Fruit fly (Drosophila melanogaster): ENCODE measurements around the gene CG42717.
A peak's percentile ranks its signal among the peaks of the same experiment; 100 is the strongest.

The CG42717 gene

dm6 chr3L:16027163-16027633 is 5.8 kb downstream of the CG42717 start (continued):
- TF ChIP-seq Atf6 (GFP tag; IDR thresholded peaks at IDR 0.05) (no peak; the same call in 1 of the 2 replicates), slp2 (GFP tag; optimal IDR thresholded peaks at IDR 0.05) (no peak), D (optimal IDR thresholded peaks at IDR 0.05) (no peak), D (GFP tag; optimal IDR thresholded peaks at IDR 0.05) (peak; percentile 25), gfzf (GFP tag; optimal IDR thresholded peaks at IDR 0.05) (no peak), CG31224 (GFP tag; IDR thresholded peaks at IDR 0.05) (no peak; the same call in 1 of the 2 replicates), CG12219 (GFP tag; optimal IDR thresholded peaks at IDR 0.05) (no peak), CG9609 (GFP tag; optimal IDR thresholded peaks at IDR 0.05) (no peak), Kr (GFP tag; optimal IDR thresholded peaks at IDR 0.05) (peak; percentile 70), Neu2 (GFP tag; optimal IDR thresholded peaks at IDR 0.05; ENCODE audit: borderline replicate concordance) (no peak), croc (GFP tag; conservative IDR thresholded peaks at IDR 0.05) (no peak), tup (GFP tag; optimal IDR thresholded peaks at IDR 0.05) (no peak), CG31388 (GFP tag; optimal IDR thresholded peaks at IDR 0.05) (no peak), NK7.1 (GFP tag; optimal IDR thresholded peaks at IDR 0.05) (no peak), CG17359 (tag; optimal IDR thresholded peaks at IDR 0.05) (peak; percentile 48), en (GFP tag; optimal IDR thresholded peaks at IDR 0.05) (no peak), jumu (GFP tag; optimal IDR thresholded peaks at IDR 0.05) (no peak), oc (tag; optimal IDR thresholded peaks at IDR 0.05) (peak; percentile 38), emc (GFP tag; optimal IDR thresholded peaks at IDR 0.05) (no peak), CG32767 (GFP tag; IDR thresholded peaks at IDR 0.05) (0 out of 2 replicates have a peak, but pooled peaks have one; percentile 18), dmrt99B (tag; optimal IDR thresholded peaks at IDR 0.05) (peak; percentile 55), CG13894 (tag; optimal IDR thresholded peaks at IDR 0.05) (no peak), Lpt (GFP tag; optimal IDR thresholded peaks at IDR 0.05) (no peak), nom (GFP tag; optimal IDR thresholded peaks at IDR 0.05) (peak; percentile 76), NC2α (GFP tag; optimal IDR thresholded peaks at IDR 0.05) (peak; percentile 14), Ada2b (GFP tag; IDR thresholded peaks at IDR 0.05) (0 out of 2 replicates have a peak, but pooled peaks have one; percentile 18), chif (GFP tag; optimal IDR thresholded peaks at IDR 0.05) (peak in 1 of 2 experiments; percentile 34), CG6765 (GFP tag; optimal IDR thresholded peaks at IDR 0.05) (no peak), CG2202 (tag; optimal IDR thresholded peaks at IDR 0.05) (peak; percentile 69), ttk (GFP tag; IDR thresholded peaks at IDR 0.05) (peak; percentile 48; the same call in 1 of the 2 replicates), HLH54F (GFP tag; optimal IDR thresholded peaks at IDR 0.05) (no peak), CG12155 (GFP tag; optimal IDR thresholded peaks at IDR 0.05) (no peak), Drgx (GFP tag; IDR thresholded peaks at IDR 0.05) (peak; percentile 90), CG6689 (GFP tag; IDR thresholded peaks at IDR 0.05) (0 out of 2 replicates have a peak, but pooled peaks have one; percentile 34), mirr (GFP tag; optimal IDR thresholded peaks at IDR 0.05) (no peak), slbo (GFP tag; IDR thresholded peaks at IDR 0.05) (peak; percentile 68), p53 (GFP tag; optimal IDR thresholded peaks at IDR 0.05) (no peak), ken (GFP tag; IDR thresholded peaks at IDR 0.05) (no peak), CG7357 (GFP tag; IDR thresholded peaks at IDR 0.05) (peak; percentile 49; the same call in 1 of the 3 replicates), CG1024 (GFP tag; IDR thresholded peaks at IDR 0.05) (0 out of 2 replicates have a peak, but pooled peaks have one; percentile 43), sqz (GFP tag; optimal IDR thresholded peaks at IDR 0.05) (peak; percentile 96), CG11085 (GFP tag; IDR thresholded peaks at IDR 0.05) (no peak), org-1 (GFP tag; optimal IDR thresholded peaks at IDR 0.05) (peak; percentile 15), CG10654 (GFP tag; optimal IDR thresholded peaks at IDR 0.05) (no peak), al (GFP tag; IDR thresholded peaks at IDR 0.05) (peak; percentile 21; the same call in 1 of the 2 replicates), crol (GFP tag; IDR thresholded peaks at IDR 0.05) (peak; percentile 74), so (GFP tag; IDR thresholded peaks at IDR 0.05) (peak; percentile 70; the same call in 2 of the 3 replicates), CG11093 (GFP tag; IDR thresholded peaks at IDR 0.05) (no peak), salm (tag; optimal IDR thresholded peaks at IDR 0.05) (no peak), CG10543 (GFP tag; optimal IDR thresholded peaks at IDR 0.05) (peak; percentile 76), CG2129 (GFP tag; IDR thresholded peaks at IDR 0.05; ENCODE audit: partially characterized antibody) (no peak), Vsx1 (GFP tag; optimal IDR thresholded peaks at IDR 0.05) (peak; percentile 81)

Data from whole organism, embryonic.